Worm (Caenorhabditis elegans) whole organism, L1 larva: Measurements from ENCODE around the gene eri-12.

ENCODE experiments used
- ceh-8 ChIP-seq: fragments of 200-800 bp; sonication (Bioruptor generic); optimal IDR thresholded peaks from 2 replicates; lab custom pipeline; 2018; ENCODE audit warnings: mild to moderate bottlenecking, missing genetic modification characterization, moderate library complexity, missing compliant biosample characterization
- lin-39 ChIP-seq: fragments of 150-350 bp; optimal IDR thresholded peaks from 2 replicates; lab custom pipeline; 2014; ENCODE audit warnings: missing biosample characterization, missing genetic modification reagents, missing genetic modification characterization
- lsy-2 ChIP-seq, 2 experiments: fragments of 150-350 bp; optimal IDR thresholded peaks; 2 replicates each; lab custom pipeline; 2014; ENCODE audit warnings: missing biosample characterization in 2 of 2, missing genetic modification characterization in 2 of 2
- nhr-237 ChIP-seq: fragments of 150-350 bp; optimal IDR thresholded peaks from 2 replicates; lab custom pipeline; 2014; ENCODE audit warnings: missing biosample characterization, missing genetic modification characterization

- TF ChIP-seq lsy-2 (tag; optimal IDR thresholded peaks at IDR 0.05; lab: Kevin White, UChicago) = no peak
- no peak for TF ChIP-seq ceh-8 (GFP tag; lab: Kevin White, UChicago)
- TF ChIP-seq nhr-237 (tag; lab: Kevin White, UChicago) = no peak
- TF ChIP-seq lin-39 (tag; lab: Kevin White, UChicago) = no peak
These were observed 46.3 kb upstream of the eri-12 start, which contains the start of gene col-129 for ce11 chrIV:12110339-12110738.
